Worm (Caenorhabditis elegans) whole organism, L4/young adult: ENCODE data around the gene srx-50.

Source experiments
- W03F9.2 ChIP-seq: fragments of 150-350 bp; optimal IDR thresholded peaks from 2 replicates; lab custom pipeline; 2014; ENCODE audit warnings: missing biosample characterization, missing genetic modification characterization
- him-1 ChIP-seq: sonication (generic microtip); optimal IDR thresholded peaks from 2 replicates; lab custom pipeline; 2016; ENCODE audit warnings: missing genotype, missing genetic modification reagents, missing genetic modification characterization, missing compliant biosample characterization

DNA sequence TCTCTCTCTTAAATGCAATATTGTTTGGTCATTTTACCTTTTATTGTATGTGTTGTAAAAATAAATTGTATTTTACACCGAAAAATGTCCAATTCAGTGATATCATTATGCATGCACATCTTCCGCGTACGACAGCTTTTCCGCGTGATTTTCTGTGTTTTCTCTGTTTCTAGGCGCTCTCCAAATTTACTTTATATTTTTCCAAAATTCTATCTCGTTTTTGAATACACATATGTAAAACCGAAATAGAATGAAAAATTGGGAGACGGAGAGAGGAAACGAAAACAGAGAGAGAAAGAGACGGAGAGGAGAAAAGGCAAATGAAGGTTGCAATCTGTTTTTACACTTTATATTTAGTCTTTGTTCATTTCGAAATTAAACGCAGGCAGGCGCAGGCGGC lies 41.3 kb upstream of the srx-50 start:
- TF ChIP-seq W03F9.2 (tag; lab: Kevin White, UChicago), result no peak
- no peak for TF ChIP-seq him-1 (tag; lab: Kevin White, UChicago)
